Worm (Caenorhabditis elegans) whole organism, young adult: ENCODE data around the gene R07E5.6.
"Not testable (repeated sequence)": the region's sequence is repeated elsewhere in the genome, so short reads cannot be mapped to it uniquely, and the experiment has no call there.

Source experiments
- attf-6 ChIP-seq: fragments of 200-800 bp; sonication (Bioruptor generic); IDR thresholded peaks from 2 replicates; pipeline ENCODE4 v1.3.6; 2022; ENCODE audit warnings: missing genetic modification reagents, missing genetic modification characterization, missing compliant biosample characterization
- sdz-38 ChIP-seq: sonication (generic microtip); optimal IDR thresholded peaks from 2 replicates; lab custom pipeline; 2016; ENCODE audit warnings: missing genotype, missing genetic modification characterization, missing compliant biosample characterization
- zfh-2 ChIP-seq: fragments of 200-800 bp; sonication (Bioruptor generic); conservative IDR thresholded peaks from 2 replicates; pipeline ENCODE4 v1.3.6; 2022; ENCODE audit warnings: missing genetic modification reagents, missing genetic modification characterization, missing compliant biosample characterization

DNA sequence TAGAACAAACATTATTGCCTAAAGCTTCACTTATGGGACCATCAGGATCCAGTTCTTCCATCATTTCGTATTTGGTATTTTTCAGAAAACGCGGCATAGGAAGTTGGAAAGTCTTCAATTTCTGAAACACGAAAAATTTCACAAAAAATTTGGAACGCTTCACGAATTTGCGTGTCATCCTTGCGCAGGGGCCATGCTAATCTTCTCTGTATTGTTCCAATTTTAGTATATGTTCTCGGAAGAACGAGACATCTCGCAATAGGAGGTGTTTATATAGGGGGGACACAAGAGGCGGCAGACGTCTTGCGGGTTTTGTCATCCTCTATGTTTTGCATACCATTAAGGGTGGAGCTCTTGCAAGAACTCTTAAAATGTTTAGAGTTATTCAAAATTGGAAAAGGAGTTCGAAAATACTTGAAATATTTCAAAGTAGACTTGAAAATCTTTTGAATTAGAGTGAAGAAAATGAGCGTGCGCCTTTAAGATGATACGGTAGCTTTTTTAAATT lies 28.2 kb downstream of the R07E5.6 start:
- not testable (repeated sequence) for TF ChIP-seq attf-6 (GFP tag; lab: Robert Waterston, UW); zfh-2; sdz-38 (tag; lab: Kevin White, UChicago)
